Fruit fly (Drosophila melanogaster) whole organism, embryonic: ENCODE data around the gene CG31793.
A peak's percentile ranks its signal among the peaks of the same experiment; 100 is the strongest.

Source experiments
- Ada2b ChIP-seq: fragments of 200-800 bp; sonication (Bioruptor generic); IDR thresholded peaks from 2 replicates; pipeline ENCODE4 v1.3.6; 2022; ENCODE audit warnings: missing biosample characterization, missing genetic modification characterization
- Atf-2 ChIP-seq: fragments of 200-800 bp; sonication (Bioruptor generic); optimal IDR thresholded peaks from 2 replicates; lab custom pipeline; 2016; ENCODE audit warnings: missing biosample characterization, missing genetic modification characterization
- BEAF-32 ChIP-seq: fragments of 200-800 bp; sonication (Bioruptor generic); optimal IDR thresholded peaks from 3 replicates; lab custom pipeline; 2017; ENCODE audit warnings: missing biosample characterization, missing genetic modification characterization, mild to moderate bottlenecking, moderate library complexity, missing genetic modification reagents
- CG10274 ChIP-seq: fragments of 200-800 bp; sonication (Bioruptor generic); optimal IDR thresholded peaks from 3 replicates; lab custom pipeline; 2017; ENCODE audit warnings: missing biosample characterization, mild to moderate bottlenecking, missing genetic modification characterization
- CG12769 ChIP-seq: fragments of 200-800 bp; sonication (Bioruptor generic); optimal IDR thresholded peaks from 2 replicates; lab custom pipeline; 2019; ENCODE audit warnings: missing biosample characterization, mild to moderate bottlenecking, missing genetic modification characterization, moderate library complexity
- CG12942 ChIP-seq: fragments of 200-800 bp; sonication (Bioruptor generic); optimal IDR thresholded peaks from 3 replicates; lab custom pipeline; 2016; ENCODE audit warnings: missing biosample characterization, missing genetic modification characterization
- CG15073 ChIP-seq: fragments of 200-800 bp; sonication (Bioruptor generic); optimal IDR thresholded peaks from 2 replicates; lab custom pipeline; 2016; ENCODE audit warnings: missing biosample characterization, missing genetic modification characterization
- CG1529 ChIP-seq: fragments of 200-800 bp; sonication (Bioruptor generic); optimal IDR thresholded peaks from 3 replicates; lab custom pipeline; 2018; ENCODE audit warnings: missing biosample characterization, missing genetic modification characterization
- CG17328 ChIP-seq: fragments of 200-800 bp; sonication (Bioruptor generic); IDR thresholded peaks from 2 replicates; pipeline ENCODE4 v1.3.6; 2022; ENCODE audit warnings: missing biosample characterization, missing genetic modification characterization
- CG17359 ChIP-seq: fragments of 200-800 bp; sonication (Bioruptor generic); optimal IDR thresholded peaks from 3 replicates; lab custom pipeline; 2018; ENCODE audit warnings: missing biosample characterization, mild to moderate bottlenecking, missing genetic modification characterization, moderate library complexity
- CG17385 ChIP-seq: fragments of 200-800 bp; sonication (Bioruptor generic); optimal IDR thresholded peaks from 3 replicates; lab custom pipeline; 2018; ENCODE audit warnings: missing biosample characterization, mild to moderate bottlenecking, missing genetic modification characterization
- CG17568 ChIP-seq: fragments of 200-800 bp; sonication (Bioruptor generic); optimal IDR thresholded peaks from 2 replicates; lab custom pipeline; 2018; ENCODE audit warnings: missing biosample characterization, mild to moderate bottlenecking, missing genetic modification characterization, moderate library complexity
- CG18011 ChIP-seq: fragments of 200-800 bp; sonication (Bioruptor generic); optimal IDR thresholded peaks from 2 replicates; lab custom pipeline; 2017; ENCODE audit warnings: missing biosample characterization, missing genetic modification characterization, mild to moderate bottlenecking, moderate library complexity, missing genotype
- CG2678 ChIP-seq: fragments of 200-800 bp; sonication (Bioruptor generic); optimal IDR thresholded peaks from 3 replicates; lab custom pipeline; 2019; ENCODE audit warnings: missing biosample characterization, mild to moderate bottlenecking, missing genetic modification characterization, moderate library complexity
- CG42726 ChIP-seq: fragments of 200-800 bp; sonication (Bioruptor generic); IDR thresholded peaks from 2 replicates; pipeline ENCODE4 v1.3.6; 2022; ENCODE audit warnings: missing biosample characterization, missing genetic modification characterization; ENCODE audit not compliant: partially characterized antibody
- CG4404 ChIP-seq: fragments of 200-800 bp; sonication (Bioruptor generic); IDR thresholded peaks from 2 replicates; pipeline ENCODE4 v1.3.6; 2022; ENCODE audit warnings: missing biosample characterization, missing genetic modification characterization
- CG6254 ChIP-seq: fragments of 200-800 bp; sonication (Bioruptor generic); optimal IDR thresholded peaks from 3 replicates; lab custom pipeline; 2017; ENCODE audit warnings: mild to moderate bottlenecking, missing biosample characterization, missing genetic modification reagents, missing genetic modification characterization
- CG8478 ChIP-seq: fragments of >200 bp; optimal IDR thresholded peaks from 2 replicates; lab custom pipeline; 2018
- CG8944 ChIP-seq: fragments of 200-800 bp; sonication (Bioruptor generic); optimal IDR thresholded peaks from 3 replicates; lab custom pipeline; 2016; ENCODE audit warnings: missing biosample characterization, missing genetic modification characterization
- CkIIα-i1 ChIP-seq: fragments of 200-800 bp; sonication (Bioruptor generic); IDR thresholded peaks from 2 replicates; pipeline ENCODE4 v1.3.6; 2022; ENCODE audit warnings: missing biosample characterization, missing genetic modification characterization
- Drgx ChIP-seq: fragments of 200-800 bp; sonication (Bioruptor generic); IDR thresholded peaks from 2 replicates; pipeline ENCODE4 v1.3.6; 2022; ENCODE audit warnings: missing biosample characterization, missing genetic modification characterization
- HHEX ChIP-seq: fragments of 200-800 bp; sonication (Bioruptor generic); optimal IDR thresholded peaks from 3 replicates; lab custom pipeline; 2017; ENCODE audit warnings: missing biosample characterization, mild to moderate bottlenecking, missing genetic modification characterization, missing genetic modification reagents
- Hey ChIP-seq: fragments of 200-800 bp; sonication (Bioruptor generic); optimal IDR thresholded peaks from 3 replicates; lab custom pipeline; 2018; ENCODE audit warnings: missing biosample characterization, mild to moderate bottlenecking, missing genetic modification characterization
- HmgD ChIP-seq: fragments of 200-800 bp; sonication (Bioruptor generic); optimal IDR thresholded peaks from 3 replicates; lab custom pipeline; 2016; ENCODE audit warnings: missing biosample characterization, missing genetic modification characterization
- Hmx ChIP-seq: fragments of 200-800 bp; sonication (Bioruptor generic); optimal IDR thresholded peaks from 2 replicates; lab custom pipeline; 2016; ENCODE audit warnings: missing biosample characterization, missing genetic modification characterization
- Hr78 ChIP-seq, 2 experiments: fragments of 200-800 bp in 1 of 2; fragments of >200 bp in 1 of 2; sonication (Bioruptor generic) in 1 of 2; optimal IDR thresholded peaks; 2 replicates each; lab custom pipeline; 2017 to 2019; ENCODE audit warnings: missing biosample characterization in 2 of 2, missing genetic modification characterization in 2 of 2, mild to moderate bottlenecking in 1 of 2, moderate library complexity in 1 of 2
- Rfx ChIP-seq: fragments of 200-800 bp; sonication (Bioruptor generic); IDR thresholded peaks from 2 replicates; pipeline ENCODE4 v1.3.6; 2022; ENCODE audit warnings: missing biosample characterization, missing genetic modification characterization
- YL-1 ChIP-seq: fragments of 200-800 bp; sonication (Bioruptor generic); optimal IDR thresholded peaks from 3 replicates; lab custom pipeline; 2017; ENCODE audit warnings: missing biosample characterization, mild to moderate bottlenecking, missing genetic modification characterization
- al ChIP-seq: fragments of 200-800 bp; sonication (Bioruptor generic); IDR thresholded peaks from 2 replicates; pipeline ENCODE4 v1.3.6; 2022; ENCODE audit warnings: missing biosample characterization, missing genetic modification characterization
- btn ChIP-seq: fragments of 200-800 bp; sonication (Bioruptor generic); optimal IDR thresholded peaks from 2 replicates; lab custom pipeline; 2016; ENCODE audit warnings: missing biosample characterization, missing genetic modification characterization
- croc ChIP-seq: fragments of 200-800 bp; sonication (Bioruptor generic); conservative IDR thresholded peaks from 3 replicates; pipeline ENCODE4 v1.3.6; 2022; ENCODE audit warnings: missing biosample characterization, missing genetic modification characterization
- crol ChIP-seq: fragments of 200-800 bp; sonication (Bioruptor generic); IDR thresholded peaks from 2 replicates; pipeline ENCODE4 v1.3.6; 2022; ENCODE audit warnings: missing biosample characterization, missing genetic modification characterization
- da ChIP-seq: fragments of 200-800 bp; sonication (Bioruptor generic); optimal IDR thresholded peaks from 2 replicates; lab custom pipeline; 2016; ENCODE audit warnings: missing biosample characterization, missing genetic modification characterization
- dimm ChIP-seq: fragments of 200-800 bp; sonication (Bioruptor generic); IDR thresholded peaks from 2 replicates; pipeline ENCODE4 v1.3.6; 2022; ENCODE audit warnings: missing biosample characterization, missing genetic modification characterization
- disco-r ChIP-seq: fragments of 200-800 bp; sonication (Bioruptor generic); optimal IDR thresholded peaks from 2 replicates; lab custom pipeline; 2016; ENCODE audit warnings: missing biosample characterization, missing genetic modification characterization
- ems ChIP-seq: fragments of 200-800 bp; sonication (Bioruptor generic); optimal IDR thresholded peaks from 3 replicates; lab custom pipeline; 2016; ENCODE audit warnings: missing biosample characterization, missing genetic modification characterization
- esg ChIP-seq: fragments of 200-800 bp; sonication (Bioruptor generic); conservative IDR thresholded peaks from 2 replicates; pipeline ENCODE4 v1.3.6; 2022; ENCODE audit warnings: missing biosample characterization, missing genetic modification characterization
- fd64A ChIP-seq: fragments of 200-800 bp; sonication (Bioruptor generic); optimal IDR thresholded peaks from 3 replicates; lab custom pipeline; 2018; ENCODE audit warnings: missing biosample characterization, mild to moderate bottlenecking, missing genetic modification characterization
- oc ChIP-seq: fragments of 200-800 bp; sonication (Bioruptor generic); optimal IDR thresholded peaks from 2 replicates; lab custom pipeline; 2018; ENCODE audit warnings: missing biosample characterization, mild to moderate bottlenecking, missing genetic modification characterization, moderate library complexity
- onecut ChIP-seq: fragments of 200-800 bp; sonication (Bioruptor generic); IDR thresholded peaks from 2 replicates; pipeline ENCODE4 v1.3.6; 2022; ENCODE audit warnings: missing biosample characterization, missing genetic modification characterization
- pb ChIP-seq: fragments of 200-800 bp; sonication (Bioruptor generic); optimal IDR thresholded peaks from 3 replicates; lab custom pipeline; 2016; ENCODE audit warnings: missing biosample characterization, missing genetic modification characterization
- psq ChIP-seq: fragments of 200-800 bp; sonication (Bioruptor generic); optimal IDR thresholded peaks from 2 replicates; lab custom pipeline; 2017; ENCODE audit warnings: missing biosample characterization, missing genetic modification characterization
- rib ChIP-seq: fragments of 200-800 bp; sonication (Bioruptor generic); IDR thresholded peaks from 2 replicates; pipeline ENCODE4 v1.3.6; 2022; ENCODE audit warnings: missing biosample characterization, missing genetic modification characterization
- sc ChIP-seq, 3 experiments: fragments of >200 bp in 2 of 3; fragments of 200-800 bp in 1 of 3; sonication (Bioruptor generic) in 1 of 3; optimal IDR thresholded peaks; 2 replicates in 2 of 3; 3 replicates in 1 of 3; lab custom pipeline; 2017; ENCODE audit warnings: mild to moderate bottlenecking in 1 of 3, missing biosample characterization in 1 of 3, missing genetic modification characterization in 1 of 3, missing genetic modification reagents in 1 of 3
- shn ChIP-seq: fragments of 200-800 bp; sonication (Bioruptor generic); optimal IDR thresholded peaks from 3 replicates; lab custom pipeline; 2016; ENCODE audit warnings: missing biosample characterization, missing genetic modification characterization
- sima ChIP-seq: fragments of 200-800 bp; sonication (Bioruptor generic); optimal IDR thresholded peaks from 2 replicates; lab custom pipeline; 2016; ENCODE audit warnings: missing biosample characterization, missing genetic modification characterization
- slbo ChIP-seq: fragments of 200-800 bp; sonication (Bioruptor generic); IDR thresholded peaks from 2 replicates; pipeline ENCODE4 v1.3.6; 2022; ENCODE audit warnings: missing biosample characterization, missing genetic modification characterization
- sna ChIP-seq: fragments of 200-800 bp; sonication (Bioruptor generic); IDR thresholded peaks from 2 replicates; pipeline ENCODE4 v1.3.6; 2022; ENCODE audit warnings: missing biosample characterization, missing genetic modification characterization; ENCODE audit not compliant: partially characterized antibody
- sqz ChIP-seq: fragments of 200-800 bp; sonication (Bioruptor generic); optimal IDR thresholded peaks from 3 replicates; lab custom pipeline; 2018; ENCODE audit warnings: missing biosample characterization, mild to moderate bottlenecking, missing genetic modification characterization
- sug ChIP-seq: fragments of 200-800 bp; optimal IDR thresholded peaks from 2 replicates; lab custom pipeline; 2019; ENCODE audit warnings: missing biosample characterization, mild to moderate bottlenecking, missing genetic modification characterization, moderate library complexity

Gene CG31793

DNA sequence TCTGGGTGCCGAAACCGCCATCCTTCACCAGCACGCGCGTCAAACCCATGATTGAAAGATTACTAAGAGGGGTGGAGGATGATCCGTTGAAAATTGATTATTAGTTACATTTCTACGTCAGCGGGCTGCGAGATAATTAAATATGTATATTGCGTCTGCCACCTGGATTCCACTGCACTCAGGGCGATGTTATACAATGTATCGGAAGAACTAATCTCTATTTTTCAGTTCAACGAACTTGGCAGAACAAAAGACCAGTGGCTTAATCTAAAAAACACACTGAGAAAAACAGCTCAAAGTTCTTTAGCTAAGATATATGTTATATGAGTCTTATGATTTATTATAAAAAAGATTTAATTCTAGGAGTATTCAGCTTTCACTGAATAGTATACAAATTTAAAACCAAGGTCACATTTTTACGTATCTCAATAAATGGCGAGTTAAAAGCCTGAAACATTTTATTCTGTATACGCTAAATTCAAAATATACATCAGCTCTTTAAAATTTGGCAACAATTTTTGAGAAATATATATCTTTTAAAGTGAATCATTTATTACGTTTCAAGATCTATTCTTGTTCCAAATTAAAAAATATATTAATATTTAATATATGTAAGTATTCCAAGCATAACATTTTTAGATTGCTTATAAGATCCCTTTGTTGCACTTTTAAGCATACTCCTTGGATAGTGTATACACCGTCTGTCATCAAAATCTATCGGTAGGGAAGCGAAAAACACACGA, 49.5 kb upstream of the CG31793 start (continued):
- no peak for TF ChIP-seq sima (GFP tag; lab: Kevin White, UChicago)
- TF ChIP-seq sqz (GFP tag; lab: Kevin White, UChicago), result no peak
- TF ChIP-seq CG17568 (GFP tag; lab: Kevin White, UChicago), result no peak
- TF ChIP-seq CG12942 (GFP tag; lab: Kevin White, UChicago), result no peak
- no peak for TF ChIP-seq CG8944 (GFP tag; lab: Kevin White, UChicago)
- no peak for TF ChIP-seq sc (optimal IDR thresholded peaks at IDR 0.05; lab: Kevin White, UChicago)
- TF ChIP-seq sc (GFP tag; optimal IDR thresholded peaks at IDR 0.05; lab: Kevin White, UChicago), result no peak
- TF ChIP-seq CG42726, result no peak
- no peak for TF ChIP-seq ems (GFP tag; lab: Kevin White, UChicago)
- no peak for TF ChIP-seq CG6254
- no peak for TF ChIP-seq CG1529 (GFP tag; lab: Kevin White, UChicago)
- TF ChIP-seq CG17385 (GFP tag; lab: Kevin White, UChicago), result peak; percentile 10
- no peak for TF ChIP-seq fd64A (GFP tag; lab: Kevin White, UChicago)
- TF ChIP-seq btn (GFP tag; lab: Kevin White, UChicago), result no peak
- no peak for TF ChIP-seq sug
- TF ChIP-seq dimm (GFP tag; lab: Robert Waterston, UW), result no peak
- TF ChIP-seq CG2678 (tag; lab: Kevin White, UChicago), result peak; percentile 73
- TF ChIP-seq CkIIα-i1 (GFP tag; lab: Robert Waterston, UW), result no peak
- no peak for TF ChIP-seq HHEX (GFP tag; lab: Kevin White, UChicago)
- TF ChIP-seq CG17328 (GFP tag; lab: Robert Waterston, UW), result no peak
- no peak for TF ChIP-seq sna (GFP tag; lab: Robert Waterston, UW)
- TF ChIP-seq croc (GFP tag; lab: Robert Waterston, UW), result no peak
- TF ChIP-seq onecut, result no peak
- no peak for TF ChIP-seq psq (GFP tag; lab: Kevin White, UChicago)
- TF ChIP-seq esg (GFP tag; lab: Robert Waterston, UW), result no peak
- no peak for TF ChIP-seq CG17359 (tag; lab: Kevin White, UChicago)
- no peak for TF ChIP-seq CG15073 (GFP tag; lab: Kevin White, UChicago)
- TF ChIP-seq CG4404, result no peak
- TF ChIP-seq disco-r, result no peak
- TF ChIP-seq Rfx, result peak; percentile 61; the same call in 1 of the 2 replicates
- no peak for TF ChIP-seq CG18011
- TF ChIP-seq Ada2b (GFP tag; lab: Robert Waterston, UW), result no peak
- TF ChIP-seq Hr78 (GFP tag; optimal IDR thresholded peaks at IDR 0.05; lab: Kevin White, UChicago), result no peak
- no peak for TF ChIP-seq BEAF-32 (GFP tag; lab: Kevin White, UChicago)
- 0 out of 2 replicates have a peak, but pooled peaks have one; percentile 4 for TF ChIP-seq rib (GFP tag; lab: Robert Waterston, UW)
- no peak for TF ChIP-seq Atf-2 (GFP tag; lab: Kevin White, UChicago)
- TF ChIP-seq slbo (GFP tag; lab: Robert Waterston, UW), result peak; percentile 61
- no peak for TF ChIP-seq pb
- no peak for TF ChIP-seq Hmx (GFP tag; lab: Kevin White, UChicago)
- no peak for TF ChIP-seq crol (GFP tag; lab: Robert Waterston, UW)
- TF ChIP-seq CG10274 (GFP tag; lab: Kevin White, UChicago), result no peak
- TF ChIP-seq Hey (tag; lab: Kevin White, UChicago), result no peak
- no peak for TF ChIP-seq Drgx (GFP tag; lab: Robert Waterston, UW)
- no peak for TF ChIP-seq al
- no peak for TF ChIP-seq da (GFP tag; lab: Kevin White, UChicago)
- TF ChIP-seq HmgD (GFP tag; lab: Kevin White, UChicago), result no peak
- TF ChIP-seq shn (GFP tag; lab: Kevin White, UChicago), result no peak
- TF ChIP-seq CG12769 (tag; lab: Kevin White, UChicago), result no peak
- no peak for TF ChIP-seq YL-1 (GFP tag; lab: Kevin White, UChicago)
- TF ChIP-seq CG8478 (lab: Kevin White, UChicago), result no peak
- no peak for TF ChIP-seq oc
